Fruit fly (Drosophila melanogaster): ENCODE results near the gene CG15721.

Gene CG15721

DNA sequence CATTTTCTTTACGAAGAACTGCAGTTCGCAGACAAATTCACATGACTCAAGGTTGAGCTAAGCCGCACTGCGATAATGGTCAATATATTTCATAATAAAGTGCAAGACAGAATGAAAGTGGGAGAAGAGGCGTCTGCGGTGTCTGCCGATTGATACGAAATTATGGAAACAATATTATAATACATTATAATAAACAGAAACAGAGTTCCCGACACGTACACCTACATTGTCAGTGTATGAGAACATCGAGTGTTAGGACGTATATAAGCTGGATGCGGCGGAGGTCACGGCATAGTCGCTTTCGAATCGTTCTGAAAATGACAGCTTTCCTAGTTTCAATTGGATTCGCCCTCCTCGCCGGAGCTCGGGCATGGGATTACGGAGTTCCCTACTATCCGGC is at the start of gene CG15721:
TSS of gene CG15721 (plus strand) at position 301 of the 400 bp plus-strand sequence.
- TF ChIP-seq CG6791 (GFP tag; IDR thresholded peaks at IDR 0.05; ENCODE audit: partially characterized antibody) (no peak), ttk (GFP tag; IDR thresholded peaks at IDR 0.05) (no peak), CG12659 (GFP tag; optimal IDR thresholded peaks at IDR 0.05) (no peak), CG1602 (GFP tag; optimal IDR thresholded peaks at IDR 0.05) (no peak)

- TF ChIP-seq Myb (GFP tag; optimal IDR thresholded peaks at IDR 0.05) (no peak), CG17568 (GFP tag; optimal IDR thresholded peaks at IDR 0.05) (no peak), H15 (GFP tag; IDR thresholded peaks at IDR 0.05) (no peak), crol (GFP tag; IDR thresholded peaks at IDR 0.05) (peak; percentile 47; the same call in 1 of the 2 replicates), bcd (GFP tag; optimal IDR thresholded peaks at IDR 0.05) (no peak), CG4328 (GFP tag; optimal IDR thresholded peaks at IDR 0.05) (no peak), onecut (GFP tag; IDR thresholded peaks at IDR 0.05) (peak; percentile 86), MBD-R2 (GFP tag; IDR thresholded peaks at IDR 0.05) (0 out of 2 replicates have a peak, but pooled peaks have one; percentile 14), ewg (GFP tag; optimal IDR thresholded peaks at IDR 0.05) (peak; percentile 71)
Measured at dm6 chrX:12922338-12922737, 48.2 kb upstream of the CG15721 start.

dm6 chrX:12923258-12923901 is 47.1 kb upstream of the CG15721 start:
- peak; percentile 25 for TF ChIP-seq Chrac-16 (GFP tag; optimal IDR thresholded peaks at IDR 0.05)
- TF ChIP-seq crc (GFP tag; optimal IDR thresholded peaks at IDR 0.05): no peak
- TF ChIP-seq CoRest (tag; optimal IDR thresholded peaks at IDR 0.05): peak; percentile 36
- no peak for TF ChIP-seq dimm (GFP tag; IDR thresholded peaks at IDR 0.05)
- TF ChIP-seq grau (tag; optimal IDR thresholded peaks at IDR 0.05): peak; percentile 31
- TF ChIP-seq cg (GFP tag; optimal IDR thresholded peaks at IDR 0.05): no peak
- TF ChIP-seq lola (GFP tag; optimal IDR thresholded peaks at IDR 0.05): peak in 1 of 3 experiments; percentile 39
- TF ChIP-seq gsb-n (tag; optimal IDR thresholded peaks at IDR 0.05): peak; percentile 34
- no peak for TF ChIP-seq fd3F (GFP tag; optimal IDR thresholded peaks at IDR 0.05)
- TF ChIP-seq vvl (GFP tag; IDR thresholded peaks at IDR 0.05): peak; percentile 25; the same call in 1 of the 2 replicates
- peak; percentile 71; the same call in 2 of the 3 replicates for TF ChIP-seq ci (GFP tag; IDR thresholded peaks at IDR 0.05)
- TF ChIP-seq Hr51 (GFP tag; optimal IDR thresholded peaks at IDR 0.05): peak in 1 of 2 experiments; percentile 28
- TF ChIP-seq CG1602 (GFP tag; optimal IDR thresholded peaks at IDR 0.05): peak; percentile 3
- TF ChIP-seq trem (tag; optimal IDR thresholded peaks at IDR 0.05): peak; percentile 0
- peak; percentile 16 for TF ChIP-seq CG8924 (tag; optimal IDR thresholded peaks at IDR 0.05)
- peak; percentile 37 for TF ChIP-seq CG7556 (GFP tag; optimal IDR thresholded peaks at IDR 0.05)
- no peak for TF ChIP-seq Gug (GFP tag; IDR thresholded peaks at IDR 0.05)
- 0 out of 2 replicates have a peak, but pooled peaks have one; percentile 28 for TF ChIP-seq Ptx1 (GFP tag; IDR thresholded peaks at IDR 0.05)
- no peak for TF ChIP-seq CG2199 (GFP tag; IDR thresholded peaks at IDR 0.05)
- TF ChIP-seq wor (GFP tag; IDR thresholded peaks at IDR 0.05): no peak
- no peak for TF ChIP-seq CG7928 (GFP tag; optimal IDR thresholded peaks at IDR 0.05)
- TF ChIP-seq CG17328 (GFP tag; IDR thresholded peaks at IDR 0.05): peak; percentile 40
- peak; percentile 16 for TF ChIP-seq CG4820 (GFP tag; optimal IDR thresholded peaks at IDR 0.05)
- TF ChIP-seq CG7357 (GFP tag; IDR thresholded peaks at IDR 0.05): no peak
- no peak for TF ChIP-seq Poxn (GFP tag; IDR thresholded peaks at IDR 0.05)
- TF ChIP-seq Fer2 (tag; optimal IDR thresholded peaks at IDR 0.05): no peak
- peak; percentile 46 for TF ChIP-seq fd96Cb (tag; optimal IDR thresholded peaks at IDR 0.05)
- TF ChIP-seq hbn (GFP tag; IDR thresholded peaks at IDR 0.05; ENCODE audit: partially characterized antibody): no peak
- no peak for TF ChIP-seq CG8089 (GFP tag; optimal IDR thresholded peaks at IDR 0.05)
- TF ChIP-seq Nf-YA (GFP tag; IDR thresholded peaks at IDR 0.05): no peak
- TF ChIP-seq CG31441 (GFP tag; IDR thresholded peaks at IDR 0.05): peak; percentile 37
- TF ChIP-seq crp (GFP tag; optimal IDR thresholded peaks at IDR 0.05): no peak
- peak; percentile 69 for TF ChIP-seq Med (GFP tag)
- peak; percentile 45 for TF ChIP-seq CG1603 (tag; optimal IDR thresholded peaks at IDR 0.05)
